Fruit fly (Drosophila melanogaster) S2 (cell line): ENCODE results near the gene mRpL49.

Source experiments
- CG8478 ChIP-seq: fragments of >200 bp; optimal IDR thresholded peaks from 2 replicates; lab custom pipeline; 2018
- CTCF ChIP-seq, 2 experiments: fragments of >200 bp; optimal IDR thresholded peaks; 2 replicates each; lab custom pipeline; 2018

mRpL49 gene

DNA sequence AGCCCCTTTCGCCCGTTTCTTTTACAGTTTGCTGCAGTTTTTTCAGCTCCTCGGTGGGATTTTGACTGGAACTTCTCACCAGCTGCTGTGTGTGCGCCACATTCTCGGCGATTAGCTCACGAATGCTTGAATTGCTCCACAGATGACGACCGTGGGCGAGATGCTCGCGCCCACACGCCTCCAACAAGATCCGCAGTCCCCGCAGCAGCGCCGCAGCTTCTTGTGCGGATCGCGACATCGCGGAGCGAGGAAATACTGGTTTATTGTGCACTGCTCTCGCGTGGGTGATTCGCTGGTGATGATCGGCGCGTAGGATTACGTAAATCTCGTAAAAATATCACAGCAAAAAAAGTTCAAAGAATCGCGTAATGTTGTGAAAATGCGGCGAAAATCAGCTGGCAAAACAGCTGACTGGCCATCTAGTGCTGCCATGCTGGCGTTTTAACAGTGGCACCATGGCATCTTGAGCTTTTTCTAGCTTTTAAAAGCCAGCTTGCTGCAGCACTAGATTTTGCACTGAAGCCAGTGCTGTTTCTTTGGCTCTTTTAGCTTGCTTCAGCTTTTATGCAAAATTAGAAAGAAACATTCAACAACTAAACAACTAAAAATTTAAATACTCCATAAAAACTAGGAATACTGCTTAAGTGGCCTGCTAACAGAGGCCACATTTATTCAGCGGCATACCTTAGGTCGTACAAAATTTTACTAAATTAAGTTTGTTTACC, 6.0 kb upstream of the mRpL49 start, which contains the start of gene Coq8:
Coq8 (minus strand) TSS at position 397 of the 725 bp plus-strand sequence.
- TF ChIP-seq CTCF (optimal IDR thresholded peaks at IDR 0.05; lab: Kevin White, UChicago) (no peak), CG8478 (lab: Kevin White, UChicago) (no peak)

DNA sequence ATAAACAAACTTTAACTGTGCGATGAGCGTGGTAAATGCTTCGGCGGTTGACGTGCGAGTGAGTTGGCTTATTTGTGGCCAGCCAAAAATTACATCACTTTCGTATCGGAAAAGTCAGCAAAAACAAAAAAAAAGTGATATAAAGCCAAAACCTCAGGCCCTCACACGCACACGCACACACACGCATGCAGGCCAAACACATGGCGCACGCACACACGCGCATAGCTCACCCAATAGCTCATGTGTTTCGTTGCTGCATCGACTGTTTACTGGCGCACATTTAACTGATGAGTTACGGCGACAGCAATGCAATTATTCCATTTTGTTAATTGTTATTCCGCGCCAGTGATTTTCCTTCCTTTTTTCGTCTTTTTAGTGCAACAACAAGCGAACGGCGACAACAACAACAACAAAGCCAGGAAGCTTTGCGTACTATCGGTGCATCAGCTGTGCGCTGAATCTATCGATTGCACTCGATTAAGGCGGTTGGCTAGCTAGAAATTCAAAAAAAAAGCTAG, 3.7 kb upstream of the mRpL49 start, which contains the start of gene Flad1:
Flad1 (minus strand) TSS at position 418 of the 518 bp plus-strand sequence.
- TF ChIP-seq CTCF (optimal IDR thresholded peaks at IDR 0.05; lab: Kevin White, UChicago): no peak
- TF ChIP-seq CG8478 (lab: Kevin White, UChicago): no peak

DNA sequence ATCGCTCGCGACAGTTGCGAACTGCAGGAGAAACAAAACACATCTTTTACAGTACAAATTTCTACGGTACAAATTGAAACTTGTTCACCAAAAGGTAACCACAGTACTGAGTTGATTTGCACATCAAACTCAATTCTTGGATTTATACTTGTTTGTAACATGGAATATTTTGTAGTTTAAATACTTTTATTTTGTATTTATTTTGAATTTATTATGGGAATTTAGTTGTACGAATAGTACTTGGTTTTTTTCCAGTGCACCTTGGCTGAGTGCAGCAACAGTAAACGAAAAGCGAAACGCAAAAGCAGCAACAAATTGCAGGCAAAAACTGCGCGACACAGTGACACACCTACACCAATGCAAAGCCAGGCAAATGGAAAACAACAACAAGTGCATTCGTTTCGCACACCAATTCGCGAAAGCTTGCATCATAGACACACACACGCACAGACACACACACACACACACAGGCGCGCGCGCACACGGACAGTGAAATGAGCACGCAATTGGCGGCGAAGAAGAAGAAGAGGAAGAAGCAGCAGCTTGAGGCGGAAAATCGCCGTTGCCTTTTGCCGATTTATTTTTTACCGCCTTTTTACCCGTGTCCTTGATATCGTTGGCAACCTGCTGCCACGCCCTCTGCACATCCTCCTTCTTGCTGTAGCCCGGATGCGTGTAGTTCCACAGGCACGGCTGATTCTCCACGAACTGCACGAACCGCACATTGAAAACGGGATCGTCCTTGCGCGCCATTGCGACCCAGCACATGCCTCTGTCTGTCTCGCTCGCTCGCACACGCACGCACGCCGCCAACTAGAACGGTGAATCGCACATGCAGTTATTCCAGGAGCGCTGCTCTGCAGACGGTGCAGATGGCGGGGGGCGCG, 1.6 kb upstream of the mRpL49 start:
- no peak for TF ChIP-seq CG8478 (lab: Kevin White, UChicago)
- no peak for TF ChIP-seq CTCF (optimal IDR thresholded peaks at IDR 0.05; lab: Kevin White, UChicago)

DNA sequence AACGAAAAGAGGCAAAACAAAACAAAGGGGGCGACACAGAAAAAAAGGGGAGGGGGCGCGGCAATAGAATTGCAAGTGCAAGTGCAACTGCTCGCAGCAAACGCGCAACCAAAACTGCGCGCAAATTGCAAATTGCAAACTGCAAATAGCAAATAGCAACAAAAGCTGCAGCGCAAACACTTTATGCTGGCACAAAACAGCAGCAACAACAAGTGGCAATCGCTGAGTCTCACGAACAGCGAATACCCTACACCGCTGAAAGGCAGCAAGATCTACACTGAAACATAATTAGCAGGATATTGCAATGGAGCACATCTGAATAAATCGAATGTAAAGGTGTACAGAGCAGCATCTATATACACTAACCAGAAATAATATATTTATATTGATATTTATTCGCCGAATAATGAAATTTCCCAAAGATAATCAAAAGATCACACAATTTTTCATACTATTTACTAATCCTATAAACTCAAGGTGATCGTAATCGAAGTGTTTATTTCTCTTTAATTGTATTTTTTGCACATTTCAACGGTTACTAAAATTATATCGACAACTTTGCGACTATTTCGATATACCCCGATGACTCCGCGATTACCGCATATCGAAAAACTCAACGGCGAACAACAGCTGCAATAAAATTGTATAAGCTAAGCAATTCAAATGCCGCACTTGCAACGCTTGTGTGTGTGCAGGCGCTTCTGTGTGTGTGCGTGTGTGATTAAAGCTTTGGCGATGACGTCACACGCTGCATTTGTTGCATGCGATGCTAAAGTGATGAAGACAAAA, 810 bp upstream of the mRpL49 start, which contains the start of gene CG4404:
CG4404 (minus strand) TSS at position 118 of the 789 bp plus-strand sequence.
- TF ChIP-seq CG8478 (lab: Kevin White, UChicago): no peak
- no peak for TF ChIP-seq CTCF (optimal IDR thresholded peaks at IDR 0.05; lab: Kevin White, UChicago)

DNA sequence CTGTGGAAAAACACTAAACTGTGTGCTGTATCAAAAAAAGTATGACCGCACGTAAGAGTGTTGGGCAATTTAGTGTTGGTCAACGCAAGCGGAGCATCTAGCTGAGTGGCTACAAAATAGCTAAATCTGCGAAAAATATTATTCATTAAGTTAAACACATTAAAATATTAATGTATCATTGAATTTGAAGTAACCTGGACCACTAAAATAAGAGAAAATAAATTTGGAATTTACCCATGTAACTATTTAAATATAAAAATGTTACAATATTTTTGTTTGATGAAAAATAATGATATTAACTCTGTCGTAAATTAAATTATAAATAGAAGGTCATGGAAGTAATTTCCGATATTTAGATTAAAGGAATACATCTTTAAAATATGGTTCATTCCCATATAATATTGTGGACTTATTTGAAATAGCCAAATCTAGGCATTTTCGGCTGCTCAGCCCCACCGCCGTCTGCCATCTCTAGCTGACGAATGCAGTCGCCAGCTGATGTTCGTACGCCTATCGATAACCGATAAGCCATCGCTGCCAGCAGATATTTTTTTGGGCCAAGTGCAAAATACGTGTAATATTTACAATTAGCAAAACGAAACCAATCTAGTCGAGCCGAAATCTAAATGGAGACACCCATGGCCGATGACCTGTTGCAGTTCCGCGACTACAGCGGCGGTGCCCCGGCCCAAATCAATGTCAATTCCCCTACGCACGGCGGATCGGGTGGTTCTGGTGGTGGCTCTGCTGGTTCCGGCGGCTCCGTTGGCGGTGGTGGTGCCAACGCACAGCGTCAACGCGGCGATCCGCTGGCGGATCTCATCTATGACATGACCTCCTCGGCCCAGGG, 2.9 kb downstream of the mRpL49 start, which contains the start of the genes Brms1 and CG4645:
Brms1 (minus strand) TSS at position 46 of the 850 bp plus-strand sequence.
CG4645 (plus strand) TSS at position 377 of the 850 bp plus-strand sequence.
- no peak for TF ChIP-seq CG8478 (lab: Kevin White, UChicago)
- TF ChIP-seq CTCF (optimal IDR thresholded peaks at IDR 0.05; lab: Kevin White, UChicago): no peak

DNA sequence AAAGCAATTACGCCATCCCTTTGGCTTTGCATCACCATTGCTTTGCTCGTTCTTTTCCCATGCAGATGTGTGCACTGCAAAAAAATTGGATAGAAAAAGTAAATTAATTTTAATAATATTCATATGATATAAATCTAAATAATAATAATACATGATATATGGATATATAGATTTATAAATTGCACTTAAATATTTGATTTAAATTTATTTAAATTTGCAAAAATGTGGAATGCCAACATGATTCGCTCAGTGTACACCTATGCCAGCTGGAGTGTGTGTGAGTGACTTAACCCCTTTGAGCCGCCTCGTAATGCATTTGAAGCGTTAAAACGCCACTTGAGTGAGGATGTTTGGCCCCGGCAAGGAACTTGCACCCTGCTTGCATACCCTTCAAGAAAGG, 6.8 kb downstream of the mRpL49 start:
- TF ChIP-seq CTCF (optimal IDR thresholded peaks at IDR 0.05; lab: Kevin White, UChicago) (no peak), CG8478 (lab: Kevin White, UChicago) (no peak)

DNA sequence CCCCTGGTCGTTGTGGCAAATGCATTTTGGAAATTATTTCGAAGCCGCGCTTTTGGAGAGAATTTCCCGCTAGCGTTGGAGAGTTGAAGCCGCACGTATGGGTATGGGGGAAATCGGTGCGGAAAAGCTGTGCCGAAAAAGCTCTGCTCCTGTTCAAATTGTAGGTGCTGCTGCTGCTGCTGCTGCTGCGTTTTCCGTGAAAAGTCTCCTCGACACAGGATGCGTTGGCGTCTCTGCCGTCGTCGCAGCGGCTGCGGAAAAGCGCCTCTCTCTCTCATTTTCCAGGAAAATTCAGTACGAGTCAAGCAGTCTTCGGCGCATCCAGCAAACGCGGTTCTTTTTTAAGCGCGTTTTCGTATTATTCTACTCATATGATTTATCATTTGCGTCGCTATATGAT, 10.3 kb downstream of the mRpL49 start, which contains the start of gene fne:
fne (plus strand) TSS at position 301 of the 400 bp plus-strand sequence.
- TF ChIP-seq CTCF (optimal IDR thresholded peaks at IDR 0.05; lab: Kevin White, UChicago) (no peak), CG8478 (lab: Kevin White, UChicago) (no peak)

DNA sequence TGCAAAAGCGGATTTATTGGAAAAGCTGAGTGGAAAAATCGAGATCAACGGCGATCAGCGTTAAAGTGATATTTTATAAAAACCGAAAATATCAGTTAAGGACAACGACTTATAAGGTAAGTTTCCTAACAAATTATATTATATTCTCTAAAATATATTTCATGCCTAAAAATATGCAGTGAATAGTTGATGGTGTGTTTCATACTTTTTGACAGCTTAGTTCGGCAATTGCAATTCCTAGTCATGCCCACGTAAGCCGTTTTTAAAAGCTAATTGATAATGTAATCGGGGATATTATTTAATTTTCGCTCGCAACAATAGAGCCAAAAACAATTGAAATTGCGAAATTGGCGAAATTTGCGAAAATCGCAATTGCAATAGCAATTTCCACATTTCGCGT, 12.7 kb downstream of the mRpL49 start:
- TF ChIP-seq CG8478 (lab: Kevin White, UChicago): no peak
- TF ChIP-seq CTCF (optimal IDR thresholded peaks at IDR 0.05; lab: Kevin White, UChicago): no peak

DNA sequence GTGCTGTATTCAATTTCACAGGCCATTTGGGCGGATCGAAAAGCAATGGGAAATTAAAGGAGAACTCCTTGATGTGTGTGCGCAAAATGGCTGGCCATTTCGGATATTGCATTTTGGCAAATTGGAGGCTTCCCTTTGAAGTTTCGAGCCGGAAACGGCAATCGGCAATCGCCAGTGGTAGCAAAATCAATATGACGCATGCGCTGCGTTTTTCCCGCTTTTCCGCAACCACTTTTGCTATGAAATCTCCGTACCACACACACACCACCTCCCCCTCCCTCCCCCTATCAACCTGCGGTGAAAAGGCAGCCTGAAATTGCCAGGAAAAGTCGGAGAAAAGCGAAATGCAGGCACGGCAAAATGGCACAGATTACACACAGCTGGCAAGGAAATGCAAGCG, 15.4 kb downstream of the mRpL49 start:
- TF ChIP-seq CG8478 (lab: Kevin White, UChicago) (no peak), CTCF (optimal IDR thresholded peaks at IDR 0.05; lab: Kevin White, UChicago) (no peak)

DNA sequence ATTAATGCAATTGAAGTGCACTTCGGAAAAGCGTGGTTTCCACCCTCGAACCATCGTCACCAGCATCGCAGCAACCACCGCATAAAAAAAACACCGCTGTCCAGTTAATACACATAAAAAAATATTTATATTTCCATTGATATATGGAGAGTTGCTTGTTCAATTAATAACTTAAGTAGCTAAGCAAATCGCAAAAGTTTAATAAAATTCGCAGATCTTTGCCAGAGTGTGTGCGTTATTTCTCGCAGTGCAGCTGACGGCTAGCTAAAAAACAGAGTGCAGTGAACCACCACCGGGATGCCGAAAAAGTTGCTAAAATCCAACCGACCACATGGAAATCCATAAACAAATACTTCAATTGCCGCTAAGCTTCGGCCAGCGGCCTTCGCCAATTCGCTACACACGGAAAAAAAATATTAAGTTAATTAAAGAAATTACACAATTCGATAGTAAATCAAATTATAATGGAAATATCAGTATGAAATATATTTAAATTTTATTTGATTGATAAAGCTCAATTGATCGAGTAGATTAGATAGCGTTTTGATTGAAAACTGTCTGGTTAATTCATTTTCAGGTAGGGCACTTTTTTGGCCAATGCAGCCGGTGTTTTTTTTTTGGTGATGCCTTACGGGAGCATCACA, 16.5 kb downstream of the mRpL49 start:
- no peak for TF ChIP-seq CTCF (optimal IDR thresholded peaks at IDR 0.05; lab: Kevin White, UChicago)

DNA sequence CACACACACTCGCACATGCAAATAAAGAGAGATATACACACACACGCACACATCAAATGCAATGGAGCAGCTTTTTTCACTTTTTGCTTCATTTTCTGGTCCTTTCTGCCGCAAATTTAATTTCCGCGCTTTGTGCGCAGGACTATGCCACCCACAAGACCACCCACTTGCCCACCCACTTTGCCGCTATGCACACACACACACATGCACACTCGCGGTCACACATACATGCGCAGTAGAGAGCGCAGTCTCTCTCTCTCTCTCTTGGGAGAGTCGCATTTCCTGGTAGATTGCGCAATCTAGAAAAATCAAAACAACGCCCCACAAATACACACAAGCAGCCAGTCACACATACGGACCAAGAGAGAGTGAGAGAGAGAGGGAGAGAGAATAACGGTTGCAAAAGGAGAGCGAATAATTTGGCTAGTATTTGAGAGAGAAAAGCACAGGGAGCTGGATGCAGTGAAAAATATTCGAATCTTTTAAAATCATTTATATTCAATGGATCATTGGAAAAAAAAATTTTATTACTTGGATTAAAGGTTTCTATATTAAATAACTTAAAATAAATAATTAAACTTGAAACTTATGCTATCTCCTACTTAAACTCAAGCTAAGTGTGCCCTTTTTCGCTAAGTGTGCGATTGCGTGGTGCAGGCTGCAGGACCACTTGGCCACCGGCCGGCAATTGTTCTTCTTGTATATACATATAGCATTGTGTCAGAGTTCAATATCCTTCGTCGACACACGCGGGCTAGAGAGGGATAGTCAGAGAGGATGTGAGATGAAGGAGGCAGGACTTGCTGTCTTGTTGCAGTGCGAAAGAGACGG, 18.7 kb downstream of the mRpL49 start:
- TF ChIP-seq CG8478 (lab: Kevin White, UChicago) (no peak), CTCF (optimal IDR thresholded peaks at IDR 0.05; lab: Kevin White, UChicago) (no peak)

DNA sequence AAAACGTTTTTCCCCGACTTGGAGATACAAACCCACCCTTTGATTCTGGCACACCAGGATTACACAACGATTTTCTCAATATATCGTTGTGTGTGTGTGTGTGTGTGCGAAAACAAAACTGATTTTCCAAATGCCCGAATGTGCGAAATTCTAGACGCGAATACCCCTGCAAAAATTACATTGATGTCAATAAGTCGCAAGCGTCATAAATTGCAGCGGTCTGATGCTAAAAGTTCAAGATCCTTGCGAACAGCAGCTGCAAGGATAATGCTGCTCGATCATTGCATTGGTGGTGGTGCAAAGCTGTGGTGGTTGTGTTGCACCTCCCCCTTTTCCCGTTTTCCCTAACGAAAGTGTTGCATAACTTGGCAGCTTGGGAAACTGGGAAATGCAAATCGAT, 20.7 kb downstream of the mRpL49 start:
- TF ChIP-seq CG8478 (lab: Kevin White, UChicago) (no peak), CTCF (optimal IDR thresholded peaks at IDR 0.05; lab: Kevin White, UChicago) (no peak)
